Worm (Caenorhabditis elegans) whole organism, L4 larva: Measurements from ENCODE around the gene C08F1.11.
A peak's percentile ranks its signal among the peaks of the same experiment; 100 is the strongest.

Source experiments
- aly-2 ChIP-seq: sonication (generic microtip); optimal IDR thresholded peaks from 2 replicates; lab custom pipeline; 2018; ENCODE audit warnings: missing biosample characterization, missing genetic modification characterization
- ama-1 ChIP-seq: fragments of 150-350 bp; optimal IDR thresholded peaks from 2 replicates; lab custom pipeline; 2014; ENCODE audit warnings: inconsistent platforms, mixed read lengths
- lin-39 ChIP-seq: fragments of 150-350 bp; optimal IDR thresholded peaks from 2 replicates; lab custom pipeline; 2014; ENCODE audit warnings: missing biosample characterization, missing genetic modification reagents, missing genetic modification characterization
- lsy-2 ChIP-seq, 2 experiments: fragments of 150-350 bp in 1 of 2; sonication (generic microtip) in 1 of 2; optimal IDR thresholded peaks; 2 replicates each; lab custom pipeline; 2014 to 2017; ENCODE audit warnings: missing biosample characterization in 2 of 2, missing genetic modification characterization in 2 of 2
- mdl-1 ChIP-seq, 2 experiments: fragments of 150-350 bp in 1 of 2; sonication (generic microtip) in 1 of 2; optimal IDR thresholded peaks; 2 replicates each; lab custom pipeline; 2014 to 2017; ENCODE audit warnings: missing biosample characterization in 2 of 2, missing genetic modification characterization in 2 of 2
- nhr-28 ChIP-seq: fragments of 150-350 bp; optimal IDR thresholded peaks from 2 replicates; lab custom pipeline; 2014; ENCODE audit warnings: missing biosample characterization, missing genetic modification characterization
- pha-4 ChIP-seq, 2 experiments: fragments of 150-350 bp in 1 of 2; fragments of 200-800 bp in 1 of 2; sonication (Bioruptor generic) in 1 of 2; IDR thresholded peaks in 1 of 2; optimal IDR thresholded peaks in 1 of 2; 2 replicates each; pipeline versions ENCODE4 v1.3.6 to Lab custom; 2014 to 2022; ENCODE audit warnings: missing genetic modification characterization in 2 of 2, missing genetic modification reagents in 2 of 2, missing biosample characterization in 1 of 2, missing compliant biosample characterization in 1 of 2

DNA sequence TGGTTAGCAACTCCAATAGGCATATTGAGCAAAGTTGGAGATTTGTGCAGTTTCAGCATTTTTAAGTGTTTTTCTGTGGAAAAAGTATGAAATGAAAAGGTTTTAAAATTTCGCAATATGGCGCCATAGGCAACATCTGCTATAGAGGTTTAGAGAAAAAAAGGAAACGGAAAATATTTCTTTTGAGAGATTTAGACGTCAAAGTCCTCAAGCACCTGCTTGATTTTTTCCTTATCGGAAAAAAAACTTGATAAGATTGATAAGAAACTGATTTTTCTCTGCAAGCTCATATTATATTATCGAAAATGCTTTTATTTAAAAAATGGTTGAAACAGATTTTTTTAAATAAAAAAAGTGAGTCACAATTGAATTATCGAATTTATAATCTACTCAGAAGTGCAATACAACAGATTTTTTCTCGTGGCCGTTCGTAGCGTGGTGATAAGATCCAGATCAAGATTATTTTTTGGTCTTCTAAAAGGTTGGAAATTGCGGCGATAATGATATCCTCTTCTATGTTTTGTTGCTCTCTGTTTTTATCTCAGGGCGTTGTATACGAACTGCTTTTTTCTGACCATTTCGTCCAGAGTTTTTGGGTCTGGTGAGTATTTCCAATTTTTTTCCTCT lies 35.4 kb upstream of the C08F1.11 start, which contains the start of gene fbxc-19:
- TF ChIP-seq mdl-1 (tag; optimal IDR thresholded peaks at IDR 0.05; lab: Kevin White, UChicago) (peak in 1 of 2 experiments; percentile 59), ama-1 (lab: Kevin White, UChicago) (no peak), pha-4 (GFP tag; IDR thresholded peaks at IDR 0.05; lab: Robert Waterston, UW) (no peak), pha-4 (tag; optimal IDR thresholded peaks at IDR 0.05; lab: Kevin White, UChicago) (no peak), aly-2 (no peak), lin-39 (tag; lab: Kevin White, UChicago) (no peak), nhr-28 (tag; lab: Kevin White, UChicago) (peak; percentile 83), lsy-2 (tag; optimal IDR thresholded peaks at IDR 0.05; lab: Kevin White, UChicago) (no peak)
